Worm (Caenorhabditis elegans): Measurements from ENCODE around the gene tag-290.

The tag-290 gene

ce11 chrV:11629222-11630026, 16.3 kb downstream of the tag-290 start, which contains the start of gene F35B12.10:
TSS of gene F35B12.10 (minus strand) at chrV:11629272.
- TF ChIP-seq mep-1 (tag; optimal IDR thresholded peaks at IDR 0.05) = no peak
- no peak for TF ChIP-seq hlh-1 (tag; optimal IDR thresholded peaks at IDR 0.05)
- no peak for TF ChIP-seq unc-39 (tag; optimal IDR thresholded peaks at IDR 0.05)
- no peak for TF ChIP-seq nhr-76 (tag; optimal IDR thresholded peaks at IDR 0.05)
- no peak for TF ChIP-seq unc-62 (GFP tag; optimal IDR thresholded peaks at IDR 0.05)
- no peak for TF ChIP-seq drap-1 (GFP tag; optimal IDR thresholded peaks at IDR 0.05)
- no peak for TF ChIP-seq ces-1 (GFP tag; optimal IDR thresholded peaks at IDR 0.05)
- TF ChIP-seq cnd-1 (tag; optimal IDR thresholded peaks at IDR 0.05) = no peak

DNA sequence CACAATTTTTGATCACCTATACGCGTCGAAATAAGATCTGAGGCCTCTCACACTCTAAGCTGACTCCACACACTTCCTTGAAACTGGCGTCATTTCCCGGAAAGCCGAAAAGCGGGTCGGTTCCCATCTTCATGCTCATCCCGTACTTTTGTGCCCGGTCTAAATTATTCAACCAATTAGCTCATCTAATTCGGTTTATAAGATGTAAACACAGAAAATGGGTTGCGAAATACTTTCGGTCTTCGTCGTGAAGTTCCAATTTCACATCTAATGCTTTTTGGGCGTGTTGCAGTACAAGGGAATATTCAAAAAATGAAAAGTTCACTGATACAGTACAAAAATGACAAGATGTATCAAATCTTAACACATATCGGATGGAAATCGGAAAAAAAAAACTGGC, 18.0 kb downstream of the tag-290 start:
- TF ChIP-seq ceh-39 (tag; optimal IDR thresholded peaks at IDR 0.05) (no peak), ces-1 (GFP tag; optimal IDR thresholded peaks at IDR 0.05) (peak; percentile 6)

DNA sequence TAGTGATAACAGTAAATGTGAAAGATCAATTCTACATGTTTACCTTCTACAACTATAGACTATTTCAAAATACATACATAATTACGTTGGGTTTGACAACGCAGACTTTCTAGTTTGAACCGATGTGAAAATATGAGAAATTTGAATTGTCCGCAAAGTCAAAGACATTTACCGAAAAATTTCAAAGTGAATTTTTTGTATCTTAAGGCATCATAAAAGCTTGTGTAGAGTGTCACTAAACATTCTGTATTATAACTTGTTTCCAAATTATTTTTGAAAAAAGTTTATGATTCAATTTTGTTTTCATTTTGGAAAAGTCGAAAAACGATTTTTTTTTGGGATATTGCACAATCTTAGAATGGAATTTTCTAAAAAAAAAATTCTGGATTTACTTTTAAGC, 22.5 kb downstream of the tag-290 start:
- no peak for TF ChIP-seq nhr-237 (tag; optimal IDR thresholded peaks at IDR 0.05)
- TF ChIP-seq unc-39 (tag; optimal IDR thresholded peaks at IDR 0.05) = no peak
- no peak for TF ChIP-seq zip-8 (tag; optimal IDR thresholded peaks at IDR 0.05)
- no peak for TF ChIP-seq cnd-1 (tag; optimal IDR thresholded peaks at IDR 0.05)
- TF ChIP-seq bed-3 (GFP tag; optimal IDR thresholded peaks at IDR 0.05) = no peak
- TF ChIP-seq M03D4.4 (tag; optimal IDR thresholded peaks at IDR 0.05) = no peak
- no peak for TF ChIP-seq unc-62 (GFP tag; optimal IDR thresholded peaks at IDR 0.05)
- TF ChIP-seq drap-1 (GFP tag; optimal IDR thresholded peaks at IDR 0.05) = no peak
- no peak for TF ChIP-seq lin-32 (GFP tag; optimal IDR thresholded peaks at IDR 0.05)

DNA sequence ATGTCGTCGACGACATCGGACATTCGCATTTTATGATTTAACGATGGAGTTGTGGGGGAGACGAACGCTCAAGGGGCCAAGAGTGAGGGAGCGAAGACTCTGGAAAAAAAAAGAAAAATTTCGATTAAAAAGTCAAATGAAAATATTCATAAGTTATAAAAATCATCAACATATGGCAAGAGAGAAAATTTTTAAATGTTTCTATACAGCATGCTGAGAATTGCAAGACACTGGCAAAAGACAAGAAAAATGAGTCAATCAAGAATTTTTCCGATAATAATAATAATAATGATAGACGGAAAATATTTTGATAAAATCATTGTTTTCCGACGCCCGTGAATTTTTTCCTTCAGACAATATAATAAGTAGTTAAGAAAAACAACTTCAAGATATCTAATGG, 24.1 kb downstream of the tag-290 start, which contains the start of gene sipa-1:
Gene sipa-1 (minus strand): TSS at position 101 of the 400 bp plus-strand sequence.
- no peak for TF ChIP-seq cnd-1 (tag; optimal IDR thresholded peaks at IDR 0.05)
- no peak for TF ChIP-seq nhr-12 (tag; optimal IDR thresholded peaks at IDR 0.05)
- no peak for TF ChIP-seq lin-13 (tag; optimal IDR thresholded peaks at IDR 0.05)
- no peak for TF ChIP-seq sem-2 (GFP tag; optimal IDR thresholded peaks at IDR 0.05)
- no peak for TF ChIP-seq mls-2 (tag; optimal IDR thresholded peaks at IDR 0.05)
- no peak for TF ChIP-seq unc-62 (GFP tag; optimal IDR thresholded peaks at IDR 0.05)
- TF ChIP-seq drap-1 (GFP tag; optimal IDR thresholded peaks at IDR 0.05) = no peak

ce11 chrV:11638634-11639117, 25.6 kb downstream of the tag-290 start:
- TF ChIP-seq cnd-1 (tag; optimal IDR thresholded peaks at IDR 0.05) = no peak
- no peak for TF ChIP-seq ceh-43 (GFP tag; optimal IDR thresholded peaks at IDR 0.05)
- TF ChIP-seq nhr-237 (tag; optimal IDR thresholded peaks at IDR 0.05) = no peak
- no peak for TF ChIP-seq blmp-1 (tag; optimal IDR thresholded peaks at IDR 0.05)
- TF ChIP-seq nhr-28 (tag; optimal IDR thresholded peaks at IDR 0.05) = no peak
- TF ChIP-seq ztf-11 (tag; optimal IDR thresholded peaks at IDR 0.05) = no peak
- no peak for TF ChIP-seq tbx-8 (GFP tag; optimal IDR thresholded peaks at IDR 0.05)
- peak; percentile 24 for TF ChIP-seq mls-2 (tag; optimal IDR thresholded peaks at IDR 0.05)
- no peak for TF ChIP-seq lin-13 (tag; optimal IDR thresholded peaks at IDR 0.05)
- no peak for TF ChIP-seq sem-2 (GFP tag; optimal IDR thresholded peaks at IDR 0.05)
- TF ChIP-seq unc-39 (tag; optimal IDR thresholded peaks at IDR 0.05) = no peak
- TF ChIP-seq unc-120 (tag; optimal IDR thresholded peaks at IDR 0.05; ENCODE audit: poor library complexity, severe bottlenecking) = peak; percentile 13
- no peak for TF ChIP-seq ham-2 (GFP tag; optimal IDR thresholded peaks at IDR 0.05)
- TF ChIP-seq sptf-1 (tag; optimal IDR thresholded peaks at IDR 0.05) = peak; percentile 41
- no peak for TF ChIP-seq snpc-4 (tag; optimal IDR thresholded peaks at IDR 0.05)
- TF ChIP-seq lsy-2 (tag; optimal IDR thresholded peaks at IDR 0.05) = no peak
- TF ChIP-seq mep-1 (tag; optimal IDR thresholded peaks at IDR 0.05) = no peak
- TF ChIP-seq flh-1 (GFP tag; optimal IDR thresholded peaks at IDR 0.05) = no peak
- TF ChIP-seq zip-8 (tag; optimal IDR thresholded peaks at IDR 0.05) = no peak
- peak; percentile 70 for TF ChIP-seq ces-1 (GFP tag; optimal IDR thresholded peaks at IDR 0.05)
- TF ChIP-seq pha-4 (tag; optimal IDR thresholded peaks at IDR 0.05) = peak; percentile 34
- no peak for TF ChIP-seq elt-3 (tag; optimal IDR thresholded peaks at IDR 0.05)
- no peak for TF ChIP-seq nhr-12 (tag; optimal IDR thresholded peaks at IDR 0.05)
- TF ChIP-seq nhr-2 (tag; optimal IDR thresholded peaks at IDR 0.05) = no peak
- no peak for TF ChIP-seq mab-5 (tag; optimal IDR thresholded peaks at IDR 0.05)
- peak; percentile 53 for TF ChIP-seq M03D4.4 (tag; optimal IDR thresholded peaks at IDR 0.05)
- no peak for TF ChIP-seq lin-32 (GFP tag; optimal IDR thresholded peaks at IDR 0.05)
- TF ChIP-seq bed-3 (GFP tag; optimal IDR thresholded peaks at IDR 0.05) = no peak
- no peak for TF ChIP-seq nhr-76 (tag; optimal IDR thresholded peaks at IDR 0.05)
- peak; percentile 23 for TF ChIP-seq drap-1 (GFP tag; optimal IDR thresholded peaks at IDR 0.05)
- TF ChIP-seq ceh-83 (GFP tag; optimal IDR thresholded peaks at IDR 0.05) = peak; percentile 32
- no peak for TF ChIP-seq hlh-1 (tag; optimal IDR thresholded peaks at IDR 0.05)
- TF ChIP-seq elt-1 (tag; optimal IDR thresholded peaks at IDR 0.05; ENCODE audit: borderline replicate concordance, insufficient read depth) = no peak
- TF ChIP-seq unc-62 (GFP tag; optimal IDR thresholded peaks at IDR 0.05) = no peak
- TF ChIP-seq ceh-39 (tag; optimal IDR thresholded peaks at IDR 0.05) = no peak
